Worm (Caenorhabditis elegans): ENCODE measurements around the gene C14A11.2.

Gene C14A11.2

ce11 chrX:2837477-2837876 is 34.6 kb downstream of the C14A11.2 start:
- TF ChIP-seq pes-1 (GFP tag; IDR thresholded peaks at IDR 0.05) (no peak), scrt-1 (GFP tag; IDR thresholded peaks at IDR 0.05) (no peak), ceh-36 (tag; optimal IDR thresholded peaks at IDR 0.05) (no peak), sea-1 (GFP tag; conservative IDR thresholded peaks at IDR 0.05) (no peak), tbx-37 (GFP tag; conservative IDR thresholded peaks at IDR 0.05) (no peak), tbx-11 (GFP tag; IDR thresholded peaks at IDR 0.05) (no peak), flt-1 (GFP tag; IDR thresholded peaks at IDR 0.05) (no peak), hnd-1 (tag; optimal IDR thresholded peaks at IDR 0.05) (no peak), F13C5.2 (tag; optimal IDR thresholded peaks at IDR 0.05) (no peak), B0310.2 (tag; optimal IDR thresholded peaks at IDR 0.05) (no peak), tra-4 (tag; optimal IDR thresholded peaks at IDR 0.05) (no peak), ets-7 (tag; optimal IDR thresholded peaks at IDR 0.05) (no peak), ceh-13 (GFP tag; optimal IDR thresholded peaks at IDR 0.05) (no peak), hmbx-1 (tag; optimal IDR thresholded peaks at IDR 0.05) (no peak), aly-1 (tag; optimal IDR thresholded peaks at IDR 0.05) (no peak)

ce11 chrX:2838619-2839018 is 35.7 kb downstream of the C14A11.2 start:
- no peak for TF ChIP-seq aly-1 (tag; optimal IDR thresholded peaks at IDR 0.05)
- TF ChIP-seq tra-4 (tag; optimal IDR thresholded peaks at IDR 0.05): no peak
- TF ChIP-seq ceh-13 (GFP tag; optimal IDR thresholded peaks at IDR 0.05): no peak
- no peak for TF ChIP-seq ceh-36 (tag; optimal IDR thresholded peaks at IDR 0.05)

ce11 chrX:2840287-2840686 is 37.4 kb downstream of the C14A11.2 start, which contains the start of gene Y71H10B.1:
Gene Y71H10B.1, minus strand, starts transcription at chrX:2840292.
- TF ChIP-seq tbx-37 (GFP tag; conservative IDR thresholded peaks at IDR 0.05): no peak
- TF ChIP-seq tra-4 (tag; optimal IDR thresholded peaks at IDR 0.05): no peak
- TF ChIP-seq pes-1 (GFP tag; IDR thresholded peaks at IDR 0.05): no peak
- no peak for TF ChIP-seq hmbx-1 (tag; optimal IDR thresholded peaks at IDR 0.05)

- no peak for TF ChIP-seq ceh-36 (tag; optimal IDR thresholded peaks at IDR 0.05)
- TF ChIP-seq hnd-1 (tag; optimal IDR thresholded peaks at IDR 0.05): no peak
- TF ChIP-seq ama-1 (optimal IDR thresholded peaks at IDR 0.05): no peak
- TF ChIP-seq B0310.2 (tag; optimal IDR thresholded peaks at IDR 0.05): no peak
- TF ChIP-seq tra-4 (tag; optimal IDR thresholded peaks at IDR 0.05): no peak
- no peak for TF ChIP-seq ceh-13 (GFP tag; optimal IDR thresholded peaks at IDR 0.05)
- TF ChIP-seq flt-1 (GFP tag; IDR thresholded peaks at IDR 0.05): no peak
- no peak for TF ChIP-seq scrt-1 (GFP tag; IDR thresholded peaks at IDR 0.05)
- no peak for TF ChIP-seq hmbx-1 (tag; optimal IDR thresholded peaks at IDR 0.05)
- TF ChIP-seq pes-1 (GFP tag; IDR thresholded peaks at IDR 0.05): no peak
- TF ChIP-seq sea-1 (GFP tag; conservative IDR thresholded peaks at IDR 0.05): no peak
- no peak for TF ChIP-seq ets-7 (tag; optimal IDR thresholded peaks at IDR 0.05)
- no peak for TF ChIP-seq F13C5.2 (tag; optimal IDR thresholded peaks at IDR 0.05)
These were observed 38.8 kb downstream of the C14A11.2 start for ce11 chrX:2841754-2842153.

DNA sequence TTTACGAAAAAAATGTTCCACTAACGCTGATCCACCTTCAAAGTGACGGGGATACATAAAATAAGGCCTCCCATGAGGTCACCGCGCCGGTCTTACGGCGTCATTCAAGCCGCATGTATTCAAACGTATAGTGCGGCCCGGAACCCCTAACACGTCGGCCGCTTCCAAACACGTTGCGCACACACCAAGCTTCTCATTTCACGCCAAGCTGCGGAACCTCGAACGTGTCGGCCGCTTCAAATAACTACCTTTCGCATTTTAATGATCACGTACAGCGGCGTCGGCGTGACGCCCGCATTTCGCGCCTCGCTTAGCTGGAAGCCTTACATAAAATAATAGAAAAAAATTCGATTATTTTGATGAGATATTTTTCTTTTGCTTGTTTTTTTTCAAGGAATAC is 40.6 kb downstream of the C14A11.2 start:
- TF ChIP-seq tbx-11 (GFP tag; IDR thresholded peaks at IDR 0.05) (no peak), pes-1 (GFP tag; IDR thresholded peaks at IDR 0.05) (no peak), F13C5.2 (tag; optimal IDR thresholded peaks at IDR 0.05) (no peak), B0310.2 (tag; optimal IDR thresholded peaks at IDR 0.05) (no peak), ama-1 (optimal IDR thresholded peaks at IDR 0.05) (no peak), tbx-37 (GFP tag; conservative IDR thresholded peaks at IDR 0.05) (no peak), aly-1 (tag; optimal IDR thresholded peaks at IDR 0.05) (no peak), flt-1 (GFP tag; IDR thresholded peaks at IDR 0.05) (no peak), hnd-1 (tag; optimal IDR thresholded peaks at IDR 0.05) (no peak), hmg-4 (GFP tag; optimal IDR thresholded peaks at IDR 0.05) (no peak), hmbx-1 (tag; optimal IDR thresholded peaks at IDR 0.05) (no peak), scrt-1 (GFP tag; IDR thresholded peaks at IDR 0.05) (no peak), ets-7 (tag; optimal IDR thresholded peaks at IDR 0.05) (no peak), ceh-36 (tag; optimal IDR thresholded peaks at IDR 0.05) (no peak), sea-1 (GFP tag; conservative IDR thresholded peaks at IDR 0.05) (no peak), tra-4 (tag; optimal IDR thresholded peaks at IDR 0.05) (no peak), ceh-13 (GFP tag; optimal IDR thresholded peaks at IDR 0.05) (no peak)

DNA sequence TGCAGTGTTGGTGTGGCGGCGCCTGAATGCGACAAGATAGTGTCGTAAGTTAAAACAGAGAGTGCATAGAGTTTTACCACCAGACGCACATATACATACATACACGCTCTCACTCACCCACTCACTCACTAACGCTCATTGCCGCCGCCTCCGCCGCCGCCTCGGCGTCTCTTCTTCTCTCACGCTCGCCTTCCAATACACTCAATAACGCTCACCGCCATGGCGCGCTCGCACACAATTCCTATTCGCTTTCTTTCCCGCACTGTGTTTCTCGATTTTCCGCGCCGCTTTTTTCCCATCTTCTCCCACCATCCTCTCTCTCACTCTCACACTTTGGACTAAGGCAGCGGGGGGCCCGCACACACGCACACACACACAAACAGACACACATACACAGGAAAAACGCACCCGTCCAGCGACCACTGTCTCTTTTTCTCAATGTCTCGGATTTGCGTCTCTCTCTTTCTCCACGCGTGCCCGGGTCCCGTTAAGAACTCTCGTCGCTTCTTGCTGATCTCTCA is 49.5 kb downstream of the C14A11.2 start, which contains the start of gene kin-29:
Gene kin-29 (minus strand): TSS at position 51 of the 521 bp plus-strand sequence.
- TF ChIP-seq B0310.2 (tag; optimal IDR thresholded peaks at IDR 0.05): no peak
- TF ChIP-seq hmg-4 (GFP tag; optimal IDR thresholded peaks at IDR 0.05): peak; percentile 94
- TF ChIP-seq tra-4 (tag; optimal IDR thresholded peaks at IDR 0.05): peak; percentile 50
- TF ChIP-seq hnd-1 (tag; optimal IDR thresholded peaks at IDR 0.05): peak; percentile 12
- TF ChIP-seq pes-1 (GFP tag; IDR thresholded peaks at IDR 0.05): no peak
- TF ChIP-seq sea-1 (GFP tag; conservative IDR thresholded peaks at IDR 0.05): no peak
- peak; percentile 85 for TF ChIP-seq aly-1 (tag; optimal IDR thresholded peaks at IDR 0.05)
- TF ChIP-seq ets-7 (tag; optimal IDR thresholded peaks at IDR 0.05): no peak
- peak; percentile 38; the same call in 1 of the 2 replicates for TF ChIP-seq scrt-1 (GFP tag; IDR thresholded peaks at IDR 0.05)
- no peak for TF ChIP-seq hmbx-1 (tag; optimal IDR thresholded peaks at IDR 0.05)
- TF ChIP-seq flt-1 (GFP tag; IDR thresholded peaks at IDR 0.05): peak; percentile 3; the same call in 1 of the 2 replicates
- peak; percentile 82 for TF ChIP-seq F13C5.2 (tag; optimal IDR thresholded peaks at IDR 0.05)
- no peak for TF ChIP-seq ceh-36 (tag; optimal IDR thresholded peaks at IDR 0.05)

DNA sequence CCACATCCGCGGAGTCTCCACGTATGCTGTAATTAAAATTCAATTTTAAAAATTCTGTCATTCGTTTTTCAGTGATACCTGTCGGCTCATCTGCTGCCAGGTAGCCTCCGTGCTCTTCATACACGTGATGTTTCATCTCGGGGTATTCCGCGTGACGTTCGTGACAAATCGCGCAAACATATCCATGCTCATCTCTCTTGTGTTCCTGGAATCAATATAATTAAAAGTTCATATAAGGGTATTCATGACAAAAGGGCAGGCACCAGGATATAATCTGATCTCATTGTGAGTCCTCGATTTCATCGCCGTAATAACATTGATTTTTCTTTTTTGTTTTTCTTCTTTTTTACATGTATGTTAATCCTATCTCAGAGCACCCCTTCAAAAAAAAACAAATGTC is 51.1 kb downstream of the C14A11.2 start:
- TF ChIP-seq F13C5.2 (tag; optimal IDR thresholded peaks at IDR 0.05) (no peak), hmbx-1 (tag; optimal IDR thresholded peaks at IDR 0.05) (no peak), hmg-4 (GFP tag; optimal IDR thresholded peaks at IDR 0.05) (no peak), ets-7 (tag; optimal IDR thresholded peaks at IDR 0.05) (no peak), ceh-36 (tag; optimal IDR thresholded peaks at IDR 0.05) (no peak), tbx-37 (GFP tag; conservative IDR thresholded peaks at IDR 0.05) (no peak), scrt-1 (GFP tag; IDR thresholded peaks at IDR 0.05) (no peak), flt-1 (GFP tag; IDR thresholded peaks at IDR 0.05) (no peak), tbx-11 (GFP tag; IDR thresholded peaks at IDR 0.05) (no peak)

Data from whole organism, early embryonic.